Fruit fly (Drosophila melanogaster) ovary, adult (tissue): ENCODE results near the gene CG34265.

ENCODE experiments used
- CG17801 ChIP-seq: fragments of 200-800 bp; optimal IDR thresholded peaks from 2 replicates; lab custom pipeline; 2019; ENCODE audit warnings: missing biosample characterization, mild to moderate bottlenecking, missing genetic modification characterization, moderate library complexity; ENCODE audit not compliant: partially characterized antibody

CG34265 gene

DNA sequence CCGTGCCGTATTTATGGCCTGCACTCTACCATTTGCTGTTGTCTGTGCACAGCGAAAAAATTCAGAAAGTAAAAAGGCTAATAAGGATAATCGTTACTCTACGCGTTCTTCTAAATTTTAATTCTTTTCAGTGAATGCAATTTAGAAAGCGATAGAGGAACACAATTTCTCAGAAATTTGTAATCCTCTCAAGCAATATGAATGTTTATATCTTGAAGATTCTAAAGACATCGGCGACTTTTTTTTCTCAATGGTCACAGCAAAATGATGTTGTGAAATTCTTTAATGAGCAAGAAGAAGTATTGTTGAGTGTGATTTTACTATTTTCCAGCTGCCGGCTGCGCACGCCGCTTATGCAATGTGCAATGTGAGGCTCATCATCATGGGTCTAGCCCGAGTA lies 15.4 kb upstream of the CG34265 start:
- TF ChIP-seq CG17801 (GFP tag; lab: Kevin White, UChicago) = no peak

DNA sequence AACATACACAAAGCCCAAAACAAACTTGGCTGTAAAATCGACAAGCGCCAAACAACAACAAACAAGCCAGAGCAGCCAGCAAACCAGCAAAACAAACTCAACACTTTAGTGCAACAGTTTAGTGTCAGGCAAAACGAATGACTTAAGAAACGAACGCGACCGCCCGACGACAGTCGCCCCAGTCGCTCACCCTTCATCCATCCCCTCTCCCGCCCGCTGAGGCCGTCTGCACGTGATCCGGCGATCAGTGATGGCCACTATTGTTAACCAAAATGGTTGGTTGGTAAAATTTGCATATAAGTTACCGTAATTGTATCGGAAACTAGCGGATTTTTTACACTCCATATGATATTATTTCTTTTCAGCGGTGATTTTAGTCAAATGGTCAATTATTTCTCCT lies 14.6 kb upstream of the CG34265 start:
- TF ChIP-seq CG17801 (GFP tag; lab: Kevin White, UChicago) = no peak

DNA sequence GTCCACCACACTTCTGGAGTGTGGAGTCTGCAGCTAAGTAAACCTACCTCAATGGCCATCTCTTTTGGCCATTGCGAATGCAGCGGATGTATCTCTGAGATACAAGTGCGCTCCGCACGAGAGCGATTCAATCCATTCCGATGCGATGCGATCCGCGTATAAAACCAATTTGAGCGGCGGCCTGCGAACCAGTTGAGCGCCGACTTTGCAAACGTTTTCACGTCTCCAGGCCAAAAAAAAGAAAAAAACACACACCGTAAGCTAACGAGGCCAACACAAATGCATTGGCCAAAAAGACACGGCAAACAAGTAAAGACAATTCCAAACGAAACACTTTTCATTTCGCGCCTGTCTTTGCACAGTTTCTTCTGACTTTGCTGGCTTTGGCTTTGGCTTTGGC lies 10.6 kb upstream of the CG34265 start, which contains the start of gene ckd:
Gene ckd, plus strand, starts transcription at position 189 of the 400 bp plus-strand sequence.
- TF ChIP-seq CG17801 (GFP tag; lab: Kevin White, UChicago) = no peak

DNA sequence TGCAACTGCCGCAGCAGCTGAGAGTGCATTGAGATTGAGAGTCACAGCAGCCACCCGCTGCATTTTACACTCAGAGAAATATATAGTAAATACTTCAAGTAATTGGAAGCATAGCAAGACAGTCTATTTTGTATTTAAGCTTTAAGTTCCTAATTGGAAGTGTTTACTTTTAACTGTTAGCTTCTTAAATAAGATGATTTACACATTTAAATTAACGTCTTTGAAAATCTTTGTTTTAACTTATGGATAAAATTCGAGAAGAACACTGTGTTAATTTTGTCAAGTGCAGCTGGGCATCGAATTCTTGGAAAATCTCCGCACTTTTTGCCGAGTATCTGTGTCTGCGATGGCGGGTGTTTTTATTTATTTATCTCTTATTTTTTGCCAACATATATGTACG lies 8.6 kb upstream of the CG34265 start:
- TF ChIP-seq CG17801 (GFP tag; lab: Kevin White, UChicago) = no peak

DNA sequence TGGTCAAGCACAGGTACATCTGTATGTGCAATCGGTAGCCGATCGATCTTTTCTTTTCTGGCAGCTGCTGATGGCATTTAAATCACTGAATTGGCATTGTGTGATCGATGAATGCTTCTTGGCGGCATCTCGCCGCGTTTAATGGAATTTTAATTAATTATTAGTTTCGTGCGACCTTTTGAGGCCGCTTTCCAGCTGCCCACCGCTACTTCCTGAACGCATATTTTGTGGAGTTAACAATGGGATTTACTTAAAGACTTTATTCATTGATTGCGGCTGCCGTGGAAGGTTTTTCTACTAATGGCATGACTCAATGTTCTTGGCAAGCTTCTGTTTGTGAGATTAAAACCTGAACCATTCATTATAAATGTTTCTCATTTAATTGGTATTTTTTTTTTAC lies 6.6 kb upstream of the CG34265 start:
- no peak for TF ChIP-seq CG17801 (GFP tag; lab: Kevin White, UChicago)

- no peak for TF ChIP-seq CG17801 (GFP tag; lab: Kevin White, UChicago)
These were observed 2.0 kb upstream of the CG34265 start for dm6 chr3L:3266306-3266705.

dm6 chr3L:3270736-3271135 lies 2.5 kb downstream of the CG34265 start, which contains the start of gene CG14960:
Gene CG14960, plus strand, starts transcription at chr3L:3271036.
- TF ChIP-seq CG17801 (GFP tag; lab: Kevin White, UChicago) = no peak

- no peak for TF ChIP-seq CG17801 (GFP tag; lab: Kevin White, UChicago)
These were observed 6.4 kb downstream of the CG34265 start for dm6 chr3L:3274463-3275177.

dm6 chr3L:3276930-3277329 lies 8.7 kb downstream of the CG34265 start:
- no peak for TF ChIP-seq CG17801 (GFP tag; lab: Kevin White, UChicago)

dm6 chr3L:3279930-3280329 lies 11.7 kb downstream of the CG34265 start, which contains the start of gene CG12017:
Gene CG12017, plus strand, starts transcription at chr3L:3280239.
- no peak for TF ChIP-seq CG17801 (GFP tag; lab: Kevin White, UChicago)

- no peak for TF ChIP-seq CG17801 (GFP tag; lab: Kevin White, UChicago)
These were observed 15.0 kb downstream of the CG34265 start for dm6 chr3L:3283264-3283663.

- TF ChIP-seq CG17801 (GFP tag; lab: Kevin White, UChicago) = no peak
These were observed 16.6 kb downstream of the CG34265 start for dm6 chr3L:3284900-3285299.

dm6 chr3L:3288414-3288813 lies 20.2 kb downstream of the CG34265 start:
- no peak for TF ChIP-seq CG17801 (GFP tag; lab: Kevin White, UChicago)

dm6 chr3L:3291159-3291558 lies 22.9 kb downstream of the CG34265 start, which contains the start of gene CG12009:
Gene CG12009, plus strand, starts transcription at chr3L:3291459.
- TF ChIP-seq CG17801 (GFP tag; lab: Kevin White, UChicago) = no peak

dm6 chr3L:3300345-3300744 lies 32.1 kb downstream of the CG34265 start:
- TF ChIP-seq CG17801 (GFP tag; lab: Kevin White, UChicago) = no peak

DNA sequence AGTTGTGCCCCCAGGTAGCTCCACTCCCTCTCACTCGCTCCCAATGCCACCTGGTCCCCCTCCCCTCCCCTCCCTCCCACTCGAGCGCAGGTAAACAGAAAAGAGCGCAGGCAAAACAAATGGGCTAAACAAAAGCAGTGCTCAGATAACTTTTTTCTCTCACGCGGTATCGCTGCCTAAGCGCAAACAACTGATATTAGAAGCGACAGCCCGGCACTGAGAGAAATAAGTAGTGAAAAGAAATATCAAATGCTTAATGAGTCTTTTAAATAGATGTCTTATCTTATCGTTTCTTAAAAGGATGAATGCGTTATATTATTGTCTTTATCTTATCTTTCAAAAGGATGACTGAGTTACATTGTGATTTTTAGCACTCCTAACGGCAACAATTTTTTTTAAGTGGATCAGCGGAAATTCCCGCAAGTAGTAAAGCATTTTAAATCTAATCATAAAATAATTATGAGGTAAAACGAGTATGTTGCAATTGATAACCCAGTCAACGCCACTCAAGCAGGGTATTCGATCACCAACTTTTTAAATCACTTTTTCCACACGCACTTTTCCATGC lies 33.0 kb downstream of the CG34265 start:
- TF ChIP-seq CG17801 (GFP tag; lab: Kevin White, UChicago) = peak; percentile 9
